Fruit fly (Drosophila melanogaster): ENCODE measurements around the gene Tspo.

dm6 chr2L:514124-514818 is 45.1 kb upstream of the Tspo start:
- TF ChIP-seq CG12236 (GFP tag; optimal IDR thresholded peaks at IDR 0.05) (no peak), CG16813 (GFP tag; IDR thresholded peaks at IDR 0.05; ENCODE audit: partially characterized antibody) (no peak), CG3281 (GFP tag; optimal IDR thresholded peaks at IDR 0.05) (no peak), CG8388 (GFP tag; optimal IDR thresholded peaks at IDR 0.05) (no peak), CG10462 (GFP tag; optimal IDR thresholded peaks at IDR 0.05) (no peak)
